Worm (Caenorhabditis elegans) whole organism, L1 larva: ENCODE data around the gene M7.12.

Experiments used
- C04F5.9 ChIP-seq: sonication (generic microtip); optimal IDR thresholded peaks from 2 replicates; lab custom pipeline; 2016; ENCODE audit warnings: missing genetic modification characterization, missing compliant biosample characterization
- Y116A8C.19 ChIP-seq: sonication (generic microtip); optimal IDR thresholded peaks from 2 replicates; lab custom pipeline; 2016; ENCODE audit warnings: missing compliant biosample characterization, missing genetic modification characterization, borderline replicate concordance
- aha-1 ChIP-seq: fragments of 150-350 bp; optimal IDR thresholded peaks from 2 replicates; lab custom pipeline; 2014; ENCODE audit warnings: missing biosample characterization, missing genetic modification characterization
- aly-2 ChIP-seq: fragments of 150-350 bp; optimal IDR thresholded peaks from 2 replicates; lab custom pipeline; 2014; ENCODE audit warnings: missing biosample characterization, missing genetic modification characterization
- ama-1 ChIP-seq: fragments of 150-350 bp; optimal IDR thresholded peaks from 2 replicates; lab custom pipeline; 2014
- ceh-8 ChIP-seq: fragments of 200-800 bp; sonication (Bioruptor generic); optimal IDR thresholded peaks from 2 replicates; lab custom pipeline; 2018; ENCODE audit warnings: mild to moderate bottlenecking, missing genetic modification characterization, moderate library complexity, missing compliant biosample characterization
- ceh-82 ChIP-seq, 3 experiments: fragments of 150-350 bp in 1 of 3; sonication (generic microtip) in 2 of 3; optimal IDR thresholded peaks; 2 replicates each; lab custom pipeline; 2014 to 2017; ENCODE audit warnings: missing biosample characterization in 3 of 3, missing genetic modification characterization in 3 of 3
- ceh-88 ChIP-seq: fragments of 200-800 bp; sonication (Bioruptor generic); IDR thresholded peaks from 2 replicates; pipeline ENCODE4 v1.3.6; 2022; ENCODE audit warnings: missing genetic modification characterization, missing compliant biosample characterization
- ces-1 ChIP-seq: fragments of 150-350 bp; optimal IDR thresholded peaks from 2 replicates; lab custom pipeline; 2014; ENCODE audit warnings: missing biosample characterization, missing genetic modification reagents, missing genetic modification characterization
- dpl-1 ChIP-seq, 3 experiments: fragments of 150-350 bp in 2 of 3; sonication (generic microtip) in 1 of 3; optimal IDR thresholded peaks; 2 replicates each; lab custom pipeline; 2014 to 2017; ENCODE audit warnings: missing biosample characterization in 3 of 3, missing genetic modification characterization in 3 of 3, missing genetic modification reagents in 3 of 3
- dsc-1 ChIP-seq: sonication (generic microtip); optimal IDR thresholded peaks from 2 replicates; lab custom pipeline; 2016; ENCODE audit warnings: mild to moderate bottlenecking, missing genetic modification characterization, missing compliant biosample characterization
- efl-3 ChIP-seq: fragments of 200-800 bp; sonication (Bioruptor generic); optimal IDR thresholded peaks from 2 replicates; lab custom pipeline; 2018; ENCODE audit warnings: mild to moderate bottlenecking, missing genetic modification characterization, missing compliant biosample characterization
- egl-13 ChIP-seq: sonication (generic microtip); optimal IDR thresholded peaks from 2 replicates; lab custom pipeline; 2016; ENCODE audit warnings: missing genotype, missing genetic modification reagents, missing genetic modification characterization, missing compliant biosample characterization
- egl-27 ChIP-seq, 2 experiments: fragments of 150-350 bp in 1 of 2; sonication (generic microtip); optimal IDR thresholded peaks; 3 replicates each; lab custom pipeline; 2017 to 2018; ENCODE audit warnings: missing biosample characterization in 2 of 2, missing genetic modification characterization in 2 of 2, missing genetic modification reagents in 2 of 2
- elt-2 ChIP-seq: sonication (generic microtip); optimal IDR thresholded peaks from 2 replicates; lab custom pipeline; 2016; ENCODE audit warnings: missing genetic modification characterization, mild to moderate bottlenecking, inconsistent platforms, missing compliant biosample characterization, missing genetic modification reagents
- elt-3 ChIP-seq, 6 experiments: fragments of 150-350 bp in 1 of 6; sonication (generic microtip); optimal IDR thresholded peaks; 2 replicates each; lab custom pipeline; 2017 to 2018; ENCODE audit warnings: missing biosample characterization in 6 of 6, missing genetic modification characterization in 6 of 6, inconsistent platforms in 1 of 6
- fkh-10 ChIP-seq: sonication (generic microtip); optimal IDR thresholded peaks from 2 replicates; lab custom pipeline; 2017; ENCODE audit warnings: missing biosample characterization, missing genetic modification reagents, missing genetic modification characterization
- fkh-4 ChIP-seq: sonication (generic microtip); optimal IDR thresholded peaks from 2 replicates; lab custom pipeline; 2016; ENCODE audit warnings: missing compliant biosample characterization, missing genetic modification characterization, borderline replicate concordance
- fkh-8 ChIP-seq: sonication (generic microtip); optimal IDR thresholded peaks from 2 replicates; lab custom pipeline; 2016; ENCODE audit warnings: mild to moderate bottlenecking, missing genetic modification characterization, missing compliant biosample characterization
- grh-1 ChIP-seq: fragments of 200-800 bp; sonication (Bioruptor generic); IDR thresholded peaks from 2 replicates; pipeline ENCODE4 v1.3.6; 2022; ENCODE audit warnings: missing genetic modification reagents, missing genetic modification characterization, missing compliant biosample characterization
- hlh-4 ChIP-seq: sonication (generic microtip); optimal IDR thresholded peaks from 2 replicates; lab custom pipeline; 2016; ENCODE audit warnings: mild to moderate bottlenecking, missing genetic modification characterization, missing compliant biosample characterization
- hpl-2 ChIP-seq: fragments of 150-350 bp; optimal IDR thresholded peaks from 2 replicates; lab custom pipeline; 2014; ENCODE audit warnings: missing biosample characterization, missing genetic modification reagents, missing genetic modification characterization
- isw-1 ChIP-seq: fragments of 200-800 bp; sonication (Bioruptor generic); IDR thresholded peaks from 2 replicates; pipeline ENCODE4 v1.3.6; 2022; ENCODE audit warnings: missing genetic modification characterization, missing compliant biosample characterization
- jun-1 ChIP-seq: fragments of 150-350 bp; optimal IDR thresholded peaks from 2 replicates; lab custom pipeline; 2014; ENCODE audit warnings: missing biosample characterization, missing genetic modification reagents, missing genetic modification characterization
- lin-39 ChIP-seq: fragments of 150-350 bp; optimal IDR thresholded peaks from 2 replicates; lab custom pipeline; 2014; ENCODE audit warnings: missing biosample characterization, missing genetic modification reagents, missing genetic modification characterization
- lir-3 ChIP-seq: sonication (generic microtip); optimal IDR thresholded peaks from 2 replicates; lab custom pipeline; 2016; ENCODE audit warnings: mild to moderate bottlenecking, missing genetic modification characterization, moderate library complexity, missing compliant biosample characterization; ENCODE audit not compliant: poor library complexity
- lsy-2 ChIP-seq, 2 experiments: fragments of 150-350 bp; optimal IDR thresholded peaks; 2 replicates each; lab custom pipeline; 2014; ENCODE audit warnings: missing biosample characterization in 2 of 2, missing genetic modification characterization in 2 of 2
- mab-9 ChIP-seq: fragments of 200-800 bp; sonication (Bioruptor generic); IDR thresholded peaks from 2 replicates; pipeline ENCODE4 v1.3.6; 2022; ENCODE audit warnings: missing genetic modification reagents, missing genetic modification characterization, missing compliant biosample characterization
- mdl-1 ChIP-seq, 2 experiments: fragments of 150-350 bp; optimal IDR thresholded peaks; 2 replicates each; lab custom pipeline; 2014 to 2017; ENCODE audit warnings: missing biosample characterization in 2 of 2, missing genetic modification characterization in 2 of 2, inconsistent platforms in 1 of 2
- mef-2 ChIP-seq: fragments of 150-350 bp; optimal IDR thresholded peaks from 2 replicates; lab custom pipeline; 2014; ENCODE audit warnings: missing biosample characterization, missing genetic modification characterization
- mep-1 ChIP-seq: fragments of 150-350 bp; optimal IDR thresholded peaks from 2 replicates; lab custom pipeline; 2014; ENCODE audit warnings: missing biosample characterization, missing genetic modification characterization
- nhr-12 ChIP-seq: sonication (generic microtip); optimal IDR thresholded peaks from 2 replicates; lab custom pipeline; 2017; ENCODE audit warnings: missing biosample characterization, missing genetic modification characterization
- nhr-19 ChIP-seq: fragments of 200-800 bp; sonication (Bioruptor generic); conservative IDR thresholded peaks from 2 replicates; pipeline ENCODE4 v1.3.6; 2022; ENCODE audit warnings: missing genetic modification characterization, missing compliant biosample characterization
- nhr-237 ChIP-seq: fragments of 150-350 bp; optimal IDR thresholded peaks from 2 replicates; lab custom pipeline; 2014; ENCODE audit warnings: missing biosample characterization, missing genetic modification characterization
- nhr-47 ChIP-seq: sonication (generic microtip); optimal IDR thresholded peaks from 2 replicates; lab custom pipeline; 2016; ENCODE audit warnings: mild to moderate bottlenecking, missing genetic modification characterization, moderate library complexity, missing compliant biosample characterization
- nhr-71 ChIP-seq: sonication (generic microtip); optimal IDR thresholded peaks from 2 replicates; lab custom pipeline; 2016; ENCODE audit warnings: mild to moderate bottlenecking, missing genetic modification characterization, moderate library complexity, missing compliant biosample characterization
- nhr-84 ChIP-seq: sonication (generic microtip); optimal IDR thresholded peaks from 2 replicates; lab custom pipeline; 2017; ENCODE audit warnings: missing biosample characterization, missing genetic modification characterization
- nhr-85 ChIP-seq: sonication (generic microtip); peaks from one replicate; lab custom pipeline; 2016; ENCODE audit warnings: missing genetic modification characterization, inconsistent platforms, missing compliant biosample characterization
- nhr-90 ChIP-seq: sonication (generic microtip); optimal IDR thresholded peaks from 2 replicates; lab custom pipeline; 2016; ENCODE audit warnings: mild to moderate bottlenecking, missing genetic modification characterization, missing compliant biosample characterization; ENCODE audit not compliant: poor library complexity
- pag-3 ChIP-seq: sonication (generic microtip); optimal IDR thresholded peaks from 2 replicates; lab custom pipeline; 2017; ENCODE audit warnings: missing genetic modification characterization, mild to moderate bottlenecking, missing compliant biosample characterization, antibody characterized with exemption, borderline replicate concordance; ENCODE audit not compliant: insufficient read depth
- pqm-1 ChIP-seq: sonication (generic microtip); optimal IDR thresholded peaks from 3 replicates; lab custom pipeline; 2017; ENCODE audit warnings: missing biosample characterization, missing genetic modification characterization
- rnt-1 ChIP-seq: sonication (generic microtip); optimal IDR thresholded peaks from 2 replicates; lab custom pipeline; 2016; ENCODE audit warnings: mild to moderate bottlenecking, missing genetic modification characterization, moderate library complexity, missing compliant biosample characterization
- skn-1 ChIP-seq: fragments of 150-350 bp; optimal IDR thresholded peaks from 2 replicates; lab custom pipeline; 2014; ENCODE audit warnings: missing biosample characterization, missing genetic modification characterization
- snpc-4 ChIP-seq: fragments of 150-350 bp; optimal IDR thresholded peaks from 2 replicates; lab custom pipeline; 2014; ENCODE audit warnings: missing biosample characterization, missing genetic modification characterization
- snu-23 ChIP-seq: sonication (generic microtip); optimal IDR thresholded peaks from 2 replicates; lab custom pipeline; 2016; ENCODE audit warnings: missing genetic modification characterization, missing compliant biosample characterization
- swsn-7 ChIP-seq: sonication (generic microtip); optimal IDR thresholded peaks from 2 replicates; lab custom pipeline; 2016; ENCODE audit warnings: missing genetic modification characterization, missing compliant biosample characterization
- unc-130 ChIP-seq: fragments of 150-350 bp; optimal IDR thresholded peaks from 2 replicates; lab custom pipeline; 2017; ENCODE audit warnings: missing biosample characterization, missing genetic modification characterization, inconsistent platforms
- unc-98 ChIP-seq: fragments of 200-800 bp; sonication (Bioruptor generic); IDR thresholded peaks from 2 replicates; pipeline ENCODE4 v1.3.6; 2022; ENCODE audit warnings: missing genetic modification characterization, missing compliant biosample characterization
- xbp-1 ChIP-seq: sonication (generic microtip); optimal IDR thresholded peaks from 2 replicates; lab custom pipeline; 2016; ENCODE audit warnings: missing genetic modification characterization, missing compliant biosample characterization
- zag-1 ChIP-seq: fragments of 150-350 bp; optimal IDR thresholded peaks from 2 replicates; lab custom pipeline; 2014; ENCODE audit warnings: missing biosample characterization, missing genetic modification characterization
- ztf-4 ChIP-seq: fragments of 150-350 bp; optimal IDR thresholded peaks from 2 replicates; lab custom pipeline; 2014; ENCODE audit warnings: missing biosample characterization, missing genetic modification characterization

The M7.12 gene

DNA sequence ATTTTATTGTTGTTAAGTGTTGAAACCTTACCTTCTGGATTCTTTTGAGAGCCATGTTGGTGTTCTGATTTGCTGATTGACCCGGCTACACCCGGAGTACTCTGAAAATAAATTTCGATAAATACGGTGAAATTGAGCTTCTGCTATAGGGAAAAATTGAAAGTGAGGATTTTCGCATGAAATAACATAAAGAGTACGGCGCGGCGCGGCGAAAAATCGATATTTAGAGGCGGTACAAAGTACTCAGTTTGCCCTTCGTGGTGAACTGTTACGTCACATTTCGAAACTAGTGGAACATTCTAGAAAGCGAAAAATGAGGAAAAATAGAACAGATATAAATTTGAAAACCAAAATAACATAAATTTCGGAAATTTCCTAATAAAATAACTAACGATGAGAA lies 15.6 kb downstream of the M7.12 start, which contains the start of gene let-70:
TSS of gene let-70 (minus strand) at position 101 of the 400 bp plus-strand sequence.
- TF ChIP-seq skn-1 (tag; lab: Kevin White, UChicago) (peak; percentile 23), jun-1 (tag; lab: Kevin White, UChicago) (no peak)

DNA sequence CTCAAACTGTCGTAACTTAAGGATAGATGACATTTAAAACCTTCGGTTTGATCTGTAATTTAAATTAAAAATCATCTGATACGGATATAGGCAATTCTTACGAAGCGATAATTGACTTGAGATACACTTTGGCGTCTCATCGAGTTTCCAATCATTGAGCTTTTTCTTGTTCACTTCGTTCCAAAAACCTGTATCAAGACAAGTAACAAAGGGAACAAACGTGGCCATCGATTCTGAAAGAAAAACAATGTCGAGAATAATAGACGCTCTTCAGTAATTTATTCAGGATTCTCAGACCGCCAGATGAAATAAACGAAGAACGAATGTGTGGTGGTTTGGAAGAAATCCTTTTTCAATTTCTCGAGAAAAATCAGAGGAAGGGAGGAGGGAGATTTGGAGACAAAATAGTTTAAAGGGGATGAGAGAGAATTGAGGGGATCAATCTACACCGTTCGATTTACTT lies 16.9 kb downstream of the M7.12 start, which contains the start of gene atg-7:
TSS of gene atg-7 (minus strand) at position 233 of the 463 bp plus-strand sequence.
- TF ChIP-seq lsy-2 (tag; optimal IDR thresholded peaks at IDR 0.05; lab: Kevin White, UChicago): peak in 1 of 2 experiments; percentile 4
- TF ChIP-seq isw-1 (GFP tag; lab: Robert Waterston, UW): no peak
- TF ChIP-seq efl-3: no peak
- no peak for TF ChIP-seq nhr-237 (tag; lab: Kevin White, UChicago)
- TF ChIP-seq pqm-1 (tag; lab: Kevin White, UChicago): no peak
- TF ChIP-seq nhr-12 (tag; lab: Kevin White, UChicago): no peak
- no peak for TF ChIP-seq mdl-1 (tag; optimal IDR thresholded peaks at IDR 0.05; lab: Kevin White, UChicago)
- peak; percentile 9 for TF ChIP-seq snu-23 (GFP tag; lab: Kevin White, UChicago)
- no peak for TF ChIP-seq elt-2 (tag; lab: Kevin White, UChicago)
- TF ChIP-seq ceh-82 (tag; optimal IDR thresholded peaks at IDR 0.05; lab: Kevin White, UChicago): no peak
- TF ChIP-seq fkh-10 (GFP tag; lab: Kevin White, UChicago): no peak
- peak; percentile 5 for TF ChIP-seq nhr-90
- no peak for TF ChIP-seq egl-27 (tag; optimal IDR thresholded peaks at IDR 0.05; lab: Kevin White, UChicago)
- TF ChIP-seq nhr-19 (GFP tag; lab: Robert Waterston, UW): no peak
- no peak for TF ChIP-seq elt-3 (tag; optimal IDR thresholded peaks at IDR 0.05; lab: Kevin White, UChicago)
- peak; percentile 10 for TF ChIP-seq rnt-1 (tag; lab: Kevin White, UChicago)
- TF ChIP-seq ceh-8 (GFP tag; lab: Kevin White, UChicago): peak; percentile 21
- TF ChIP-seq nhr-85 (tag; lab: Kevin White, UChicago): peak; percentile 69
- TF ChIP-seq fkh-8: no peak
- TF ChIP-seq dsc-1 (tag; lab: Kevin White, UChicago): peak; percentile 25
- TF ChIP-seq swsn-7 (tag; lab: Kevin White, UChicago): no peak
- no peak for TF ChIP-seq ceh-88 (GFP tag; lab: Robert Waterston, UW)
- no peak for TF ChIP-seq unc-98
- no peak for TF ChIP-seq fkh-4 (tag; lab: Kevin White, UChicago)
- TF ChIP-seq Y116A8C.19: no peak
- no peak for TF ChIP-seq nhr-47 (tag; lab: Kevin White, UChicago)
- TF ChIP-seq lir-3 (tag; lab: Kevin White, UChicago): peak; percentile 13
- peak; percentile 90 for TF ChIP-seq ama-1 (lab: Kevin White, UChicago)
- no peak for TF ChIP-seq egl-13
- no peak for TF ChIP-seq grh-1
- no peak for TF ChIP-seq snpc-4
- no peak for TF ChIP-seq mab-9
- TF ChIP-seq ztf-4 (tag; lab: Kevin White, UChicago): peak; percentile 12
- TF ChIP-seq mep-1 (tag; lab: Kevin White, UChicago): no peak
- TF ChIP-seq aly-2 (tag; lab: Kevin White, UChicago): peak; percentile 22
- no peak for TF ChIP-seq mef-2 (tag; lab: Kevin White, UChicago)
- TF ChIP-seq aha-1 (tag; lab: Kevin White, UChicago): no peak
- no peak for TF ChIP-seq skn-1 (tag; lab: Kevin White, UChicago)
- no peak for TF ChIP-seq jun-1 (tag; lab: Kevin White, UChicago)
- no peak for TF ChIP-seq pag-3 (tag; lab: Kevin White, UChicago)
- no peak for TF ChIP-seq nhr-84 (tag; lab: Kevin White, UChicago)
- no peak for TF ChIP-seq hlh-4
- TF ChIP-seq unc-130 (tag; lab: Kevin White, UChicago): no peak
- TF ChIP-seq zag-1 (tag; lab: Kevin White, UChicago): no peak
- TF ChIP-seq lin-39 (tag; lab: Kevin White, UChicago): no peak
- TF ChIP-seq C04F5.9 (tag; lab: Kevin White, UChicago): no peak
- TF ChIP-seq xbp-1 (tag; lab: Kevin White, UChicago): peak; percentile 14
- no peak for TF ChIP-seq hpl-2 (GFP tag; lab: Kevin White, UChicago)
- no peak for TF ChIP-seq ces-1 (GFP tag; lab: Kevin White, UChicago)
- TF ChIP-seq dpl-1 (GFP tag; optimal IDR thresholded peaks at IDR 0.05; lab: Kevin White, UChicago): no peak
- TF ChIP-seq nhr-71: no peak
